Worm (Caenorhabditis elegans) whole organism, midembryonic: ENCODE results near the gene rpb-2.

ENCODE experiments used
- cog-1 ChIP-seq: sonication (generic microtip); optimal IDR thresholded peaks from 2 replicates; lab custom pipeline; 2016; ENCODE audit warnings: missing genetic modification characterization, missing compliant biosample characterization
- ztf-23 ChIP-seq: fragments of 200-800 bp; sonication (Bioruptor generic); IDR thresholded peaks from 2 replicates; pipeline ENCODE4 v1.3.6; 2022; ENCODE audit warnings: missing genetic modification reagents, missing genetic modification characterization, missing compliant biosample characterization

DNA sequence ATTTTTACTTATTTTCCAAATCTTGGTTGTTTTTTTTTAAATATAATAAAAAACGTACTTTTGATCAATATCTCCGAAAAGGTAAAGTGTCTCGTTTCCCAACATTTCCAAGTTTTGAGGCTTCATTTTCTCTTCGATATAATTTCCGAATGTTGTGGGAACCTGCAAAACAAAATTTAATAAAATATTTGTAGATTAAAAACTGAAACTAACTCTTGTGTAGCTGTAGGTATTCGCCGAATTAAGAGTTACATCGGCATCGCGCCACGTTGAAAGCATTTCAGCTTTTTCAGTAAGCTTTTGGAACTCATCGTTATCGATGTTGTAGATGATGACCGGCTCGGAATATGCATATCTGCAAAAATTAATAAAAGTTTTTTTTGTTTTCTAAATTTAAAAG, 23.0 kb downstream of the rpb-2 start, which contains the start of gene vps-22:
- TF ChIP-seq cog-1 (tag; lab: Kevin White, UChicago): no peak
- no peak for TF ChIP-seq ztf-23 (GFP tag; lab: Robert Waterston, UW)
